Worm (Caenorhabditis elegans) whole organism, late embryonic: ENCODE data around the gene F56D6.8.
A peak's percentile ranks its signal among the peaks of the same experiment; 100 is the strongest.

Experiments
- C08G9.2 ChIP-seq: sonication (generic microtip); optimal IDR thresholded peaks from 2 replicates; lab custom pipeline; 2016; ENCODE audit warnings: mild to moderate bottlenecking, missing genetic modification characterization, moderate library complexity, missing compliant biosample characterization
- C38D4.7 ChIP-seq: fragments of 200-800 bp; sonication (Bioruptor generic); optimal IDR thresholded peaks from 2 replicates; lab custom pipeline; 2018; ENCODE audit warnings: mild to moderate bottlenecking, missing genetic modification characterization, moderate library complexity, missing compliant biosample characterization
- Y22D7AL.16 ChIP-seq: sonication (generic microtip); optimal IDR thresholded peaks from 2 replicates; lab custom pipeline; 2016; ENCODE audit warnings: missing genetic modification characterization, missing compliant biosample characterization
- ama-1 ChIP-seq: fragments of 150-350 bp; optimal IDR thresholded peaks from 2 replicates; lab custom pipeline; 2014
- ceh-14 ChIP-seq: sonication (generic microtip); optimal IDR thresholded peaks from 2 replicates; lab custom pipeline; 2016; ENCODE audit warnings: missing genotype, missing genetic modification characterization, missing compliant biosample characterization
- ceh-19 ChIP-seq: fragments of 200-800 bp; sonication (Bioruptor generic); optimal IDR thresholded peaks from 2 replicates; lab custom pipeline; 2018; ENCODE audit warnings: mild to moderate bottlenecking, missing genetic modification characterization, missing compliant biosample characterization
- ceh-2 ChIP-seq: sonication (generic microtip); optimal IDR thresholded peaks from 2 replicates; lab custom pipeline; 2016; ENCODE audit warnings: missing genotype, missing genetic modification characterization, missing compliant biosample characterization
- ceh-22 ChIP-seq: sonication (generic microtip); optimal IDR thresholded peaks from 2 replicates; lab custom pipeline; 2017; ENCODE audit warnings: missing biosample characterization, missing genetic modification characterization
- ceh-31 ChIP-seq: sonication (generic microtip); optimal IDR thresholded peaks from 2 replicates; lab custom pipeline; 2016; ENCODE audit warnings: missing genetic modification characterization, missing compliant biosample characterization
- ceh-34 ChIP-seq: sonication (generic microtip); optimal IDR thresholded peaks from 2 replicates; lab custom pipeline; 2016; ENCODE audit warnings: mild to moderate bottlenecking, missing genetic modification characterization, missing compliant biosample characterization
- ceh-45 ChIP-seq: fragments of 200-800 bp; sonication (Bioruptor generic); IDR thresholded peaks from 2 replicates; pipeline ENCODE4 v1.3.6; 2022; ENCODE audit warnings: missing genetic modification reagents, missing genetic modification characterization, missing compliant biosample characterization
- ceh-6 ChIP-seq: fragments of 200-800 bp; sonication (Bioruptor generic); optimal IDR thresholded peaks from 2 replicates; lab custom pipeline; 2018; ENCODE audit warnings: mild to moderate bottlenecking, missing genetic modification characterization, missing compliant biosample characterization
- dve-1 ChIP-seq: sonication (generic microtip); optimal IDR thresholded peaks from 2 replicates; lab custom pipeline; 2017; ENCODE audit warnings: antibody characterized with exemption, mild to moderate bottlenecking, missing genetic modification characterization, missing compliant biosample characterization
- elt-2 ChIP-seq: sonication (generic microtip); optimal IDR thresholded peaks from 2 replicates; lab custom pipeline; 2016; ENCODE audit warnings: missing genetic modification reagents, missing genetic modification characterization, missing compliant biosample characterization
- ets-4 ChIP-seq: sonication (generic microtip); optimal IDR thresholded peaks from 2 replicates; lab custom pipeline; 2016; ENCODE audit warnings: missing genetic modification characterization, missing compliant biosample characterization
- eyg-1 ChIP-seq: sonication (generic microtip); optimal IDR thresholded peaks from 2 replicates; lab custom pipeline; 2016; ENCODE audit warnings: missing genotype, missing genetic modification characterization, missing compliant biosample characterization
- fax-1 ChIP-seq: sonication (generic microtip); optimal IDR thresholded peaks from 2 replicates; lab custom pipeline; 2016; ENCODE audit warnings: missing genotype, missing genetic modification characterization, missing compliant biosample characterization
- fkh-10 ChIP-seq: fragments of 150-350 bp; optimal IDR thresholded peaks from 2 replicates; lab custom pipeline; 2014; ENCODE audit warnings: missing biosample characterization, missing genetic modification reagents, missing genetic modification characterization
- fkh-6 ChIP-seq: sonication (generic microtip); optimal IDR thresholded peaks from 2 replicates; lab custom pipeline; 2016; ENCODE audit warnings: missing genetic modification characterization, missing compliant biosample characterization
- hlh-30 ChIP-seq: sonication (generic microtip); optimal IDR thresholded peaks from 2 replicates; lab custom pipeline; 2017; ENCODE audit warnings: antibody characterized with exemption, missing genetic modification characterization, missing compliant biosample characterization; ENCODE audit not compliant: insufficient read depth
- hlh-6 ChIP-seq: sonication (generic microtip); optimal IDR thresholded peaks from 2 replicates; lab custom pipeline; 2016; ENCODE audit warnings: missing genotype, missing genetic modification characterization, missing compliant biosample characterization
- hlh-8 ChIP-seq: sonication (generic microtip); optimal IDR thresholded peaks from 2 replicates; lab custom pipeline; 2016; ENCODE audit warnings: missing genotype, missing genetic modification characterization, missing compliant biosample characterization
- lim-6 ChIP-seq: sonication (generic microtip); optimal IDR thresholded peaks from 2 replicates; lab custom pipeline; 2016; ENCODE audit warnings: missing genetic modification characterization, missing compliant biosample characterization
- lin-11 ChIP-seq: fragments of 200-800 bp; sonication (Bioruptor generic); optimal IDR thresholded peaks from 2 replicates; lab custom pipeline; 2018; ENCODE audit warnings: mild to moderate bottlenecking, missing genetic modification characterization, missing compliant biosample characterization
- madf-2 ChIP-seq: sonication (generic microtip); optimal IDR thresholded peaks from 2 replicates; lab custom pipeline; 2017; ENCODE audit warnings: missing genetic modification characterization, missing compliant biosample characterization
- nfya-1 ChIP-seq: sonication (generic microtip); optimal IDR thresholded peaks from 2 replicates; lab custom pipeline; 2017; ENCODE audit warnings: missing genetic modification characterization, mild to moderate bottlenecking, missing compliant biosample characterization, antibody characterized with exemption, moderate library complexity
- nhr-11 ChIP-seq: fragments of 150-350 bp; optimal IDR thresholded peaks from 2 replicates; lab custom pipeline; 2014; ENCODE audit warnings: missing biosample characterization, missing genetic modification characterization
- nhr-232 ChIP-seq: sonication (generic microtip); optimal IDR thresholded peaks from 2 replicates; lab custom pipeline; 2016; ENCODE audit warnings: missing genetic modification characterization, missing compliant biosample characterization
- npax-4 ChIP-seq: sonication (generic microtip); optimal IDR thresholded peaks from 2 replicates; lab custom pipeline; 2016; ENCODE audit warnings: missing genetic modification characterization, missing compliant biosample characterization
- odd-2 ChIP-seq: sonication (generic microtip); optimal IDR thresholded peaks from 2 replicates; lab custom pipeline; 2017; ENCODE audit warnings: antibody characterized with exemption, mild to moderate bottlenecking, missing genetic modification characterization, missing compliant biosample characterization
- pag-3 ChIP-seq: sonication (generic microtip); optimal IDR thresholded peaks from 2 replicates; lab custom pipeline; 2016; ENCODE audit warnings: missing compliant biosample characterization, missing genetic modification characterization, borderline replicate concordance
- pat-9 ChIP-seq: fragments of 200-800 bp; sonication (Bioruptor generic); optimal IDR thresholded peaks from 2 replicates; lab custom pipeline; 2018; ENCODE audit warnings: mild to moderate bottlenecking, missing genetic modification characterization, moderate library complexity, missing compliant biosample characterization
- pax-1 ChIP-seq: fragments of 150-350 bp; optimal IDR thresholded peaks from 2 replicates; lab custom pipeline; 2014; ENCODE audit warnings: missing biosample characterization, missing genetic modification characterization
- pha-2 ChIP-seq: sonication (generic microtip); optimal IDR thresholded peaks from 2 replicates; lab custom pipeline; 2017; ENCODE audit warnings: mild to moderate bottlenecking, missing genetic modification characterization, missing compliant biosample characterization
- pqm-1 ChIP-seq: sonication (generic microtip); optimal IDR thresholded peaks from 2 replicates; lab custom pipeline; 2016; ENCODE audit warnings: missing genetic modification characterization, missing compliant biosample characterization
- pros-1 ChIP-seq: fragments of 150-350 bp; optimal IDR thresholded peaks from 2 replicates; lab custom pipeline; 2014; ENCODE audit warnings: missing biosample characterization, missing genetic modification reagents, missing genetic modification characterization
- rnt-1 ChIP-seq: sonication (generic microtip); optimal IDR thresholded peaks from 2 replicates; lab custom pipeline; 2016; ENCODE audit warnings: missing genetic modification characterization, missing compliant biosample characterization
- sdc-2 ChIP-seq: sonication (generic microtip); optimal IDR thresholded peaks from 2 replicates; lab custom pipeline; 2016; ENCODE audit warnings: missing genotype, missing genetic modification characterization, missing compliant biosample characterization
- sox-4 ChIP-seq: sonication (generic microtip); optimal IDR thresholded peaks from 2 replicates; lab custom pipeline; 2017; ENCODE audit warnings: mild to moderate bottlenecking, missing genetic modification characterization, inconsistent platforms, missing compliant biosample characterization
- tbx-2 ChIP-seq: sonication (generic microtip); optimal IDR thresholded peaks from 2 replicates; lab custom pipeline; 2016; ENCODE audit warnings: missing genetic modification characterization, missing compliant biosample characterization
- unc-3 ChIP-seq, 2 experiments: fragments of 200-800 bp in 1 of 2; sonication (Bioruptor generic) in 1 of 2; sonication (generic microtip) in 1 of 2; conservative IDR thresholded peaks in 1 of 2; optimal IDR thresholded peaks in 1 of 2; 2 replicates each; pipeline versions ENCODE4 v1.3.6 to Lab custom; 2016 to 2022; ENCODE audit warnings: missing compliant biosample characterization in 2 of 2, missing genetic modification characterization in 2 of 2, missing genetic modification reagents in 1 of 2
- unc-42 ChIP-seq: sonication (generic microtip); optimal IDR thresholded peaks from 2 replicates; lab custom pipeline; 2016; ENCODE audit warnings: missing genotype, missing genetic modification characterization, missing compliant biosample characterization
- unc-55 ChIP-seq: sonication (generic microtip); optimal IDR thresholded peaks from 2 replicates; lab custom pipeline; 2017; ENCODE audit warnings: missing biosample characterization, missing genetic modification reagents, missing genetic modification characterization
- zip-5 ChIP-seq: sonication (generic microtip); optimal IDR thresholded peaks from 2 replicates; lab custom pipeline; 2016; ENCODE audit warnings: missing genetic modification characterization, missing compliant biosample characterization
- ztf-16 ChIP-seq: sonication (generic microtip); optimal IDR thresholded peaks from 2 replicates; lab custom pipeline; 2017; ENCODE audit warnings: missing genetic modification characterization, missing compliant biosample characterization

F56D6.8 gene

ce11 chrIV:3856190-3856589 lies 38.0 kb downstream of the F56D6.8 start:
- TF ChIP-seq pros-1 (tag; lab: Kevin White, UChicago) (no peak), fkh-6 (tag; lab: Kevin White, UChicago) (no peak), zip-5 (tag; lab: Kevin White, UChicago) (no peak), sdc-2 (tag; lab: Kevin White, UChicago) (no peak), nfya-1 (tag; lab: Kevin White, UChicago) (peak; percentile 78), unc-42 (tag; lab: Kevin White, UChicago) (peak; percentile 14)

ce11 chrIV:3855543-3855942 lies 38.7 kb downstream of the F56D6.8 start, which contains the start of gene zag-1:
TSS of gene zag-1 (plus strand) at chrIV:3855843.
- TF ChIP-seq pat-9 (no peak), pha-2 (tag; lab: Kevin White, UChicago) (no peak), C38D4.7 (GFP tag; lab: Kevin White, UChicago) (no peak), hlh-8 (tag; lab: Kevin White, UChicago) (no peak), nhr-11 (tag; lab: Kevin White, UChicago) (no peak)

- TF ChIP-seq fkh-10 (GFP tag; lab: Kevin White, UChicago) (no peak), ceh-22 (tag; lab: Kevin White, UChicago) (no peak), hlh-8 (tag; lab: Kevin White, UChicago) (peak; percentile 21), rnt-1 (tag; lab: Kevin White, UChicago) (peak; percentile 16), ama-1 (lab: Kevin White, UChicago) (no peak), pqm-1 (no peak), unc-55 (GFP tag; lab: Kevin White, UChicago) (no peak), npax-4 (tag; lab: Kevin White, UChicago) (no peak), C08G9.2 (tag; lab: Kevin White, UChicago) (no peak), tbx-2 (tag; lab: Kevin White, UChicago) (peak; percentile 38), zip-5 (tag; lab: Kevin White, UChicago) (no peak), nhr-11 (tag; lab: Kevin White, UChicago) (no peak), ztf-16 (tag; lab: Kevin White, UChicago) (no peak), hlh-6 (tag; lab: Kevin White, UChicago) (peak; percentile 22), eyg-1 (tag; lab: Kevin White, UChicago) (no peak), odd-2 (no peak), ceh-19 (GFP tag; lab: Kevin White, UChicago) (no peak), ceh-6 (GFP tag; lab: Kevin White, UChicago) (no peak), lin-11 (tag; lab: Kevin White, UChicago) (no peak), ceh-34 (tag; lab: Kevin White, UChicago) (no peak), sox-4 (tag; lab: Kevin White, UChicago) (peak; percentile 1), Y22D7AL.16 (tag; lab: Kevin White, UChicago) (no peak), pha-2 (tag; lab: Kevin White, UChicago) (no peak), nhr-232 (tag; lab: Kevin White, UChicago) (no peak), fax-1 (tag; lab: Kevin White, UChicago) (no peak), ceh-31 (tag; lab: Kevin White, UChicago) (peak; percentile 33), elt-2 (tag; lab: Kevin White, UChicago) (no peak), pax-1 (tag; lab: Kevin White, UChicago) (no peak), ets-4 (tag; lab: Kevin White, UChicago) (no peak), pag-3 (tag; lab: Kevin White, UChicago) (no peak)
Measured at ce11 chrIV:3854606-3855005, 39.6 kb downstream of the F56D6.8 start.

- TF ChIP-seq fkh-10 (GFP tag; lab: Kevin White, UChicago) = no peak
- TF ChIP-seq ceh-2 (tag; lab: Kevin White, UChicago) = no peak
- TF ChIP-seq unc-3 (GFP tag; conservative IDR thresholded peaks at IDR 0.05; lab: Robert Waterston, UW) = no peak
- no peak for TF ChIP-seq unc-3 (tag; optimal IDR thresholded peaks at IDR 0.05; lab: Kevin White, UChicago)
- TF ChIP-seq unc-42 (tag; lab: Kevin White, UChicago) = no peak
- no peak for TF ChIP-seq ceh-14 (tag; lab: Kevin White, UChicago)
- no peak for TF ChIP-seq eyg-1 (tag; lab: Kevin White, UChicago)
- no peak for TF ChIP-seq nhr-11 (tag; lab: Kevin White, UChicago)
- no peak for TF ChIP-seq ama-1 (lab: Kevin White, UChicago)
- no peak for TF ChIP-seq lim-6 (tag; lab: Kevin White, UChicago)
- no peak for TF ChIP-seq ceh-19 (GFP tag; lab: Kevin White, UChicago)
- no peak for TF ChIP-seq ceh-45 (GFP tag; lab: Robert Waterston, UW)
- TF ChIP-seq ceh-6 (GFP tag; lab: Kevin White, UChicago) = no peak
- TF ChIP-seq nfya-1 (tag; lab: Kevin White, UChicago) = no peak
- no peak for TF ChIP-seq ets-4 (tag; lab: Kevin White, UChicago)
- no peak for TF ChIP-seq madf-2 (tag; lab: Kevin White, UChicago)
- TF ChIP-seq C38D4.7 (GFP tag; lab: Kevin White, UChicago) = no peak
- no peak for TF ChIP-seq hlh-30 (tag; lab: Kevin White, UChicago)
- TF ChIP-seq sox-4 (tag; lab: Kevin White, UChicago) = no peak
- TF ChIP-seq pat-9 = no peak
- no peak for TF ChIP-seq dve-1 (tag; lab: Kevin White, UChicago)
Measured at ce11 chrIV:3853557-3853956, 40.7 kb downstream of the F56D6.8 start.
